Worm (Caenorhabditis elegans): ENCODE measurements around the gene F57G9.3.
A peak's percentile ranks its signal among the peaks of the same experiment; 100 is the strongest.

F57G9.3 gene

DNA sequence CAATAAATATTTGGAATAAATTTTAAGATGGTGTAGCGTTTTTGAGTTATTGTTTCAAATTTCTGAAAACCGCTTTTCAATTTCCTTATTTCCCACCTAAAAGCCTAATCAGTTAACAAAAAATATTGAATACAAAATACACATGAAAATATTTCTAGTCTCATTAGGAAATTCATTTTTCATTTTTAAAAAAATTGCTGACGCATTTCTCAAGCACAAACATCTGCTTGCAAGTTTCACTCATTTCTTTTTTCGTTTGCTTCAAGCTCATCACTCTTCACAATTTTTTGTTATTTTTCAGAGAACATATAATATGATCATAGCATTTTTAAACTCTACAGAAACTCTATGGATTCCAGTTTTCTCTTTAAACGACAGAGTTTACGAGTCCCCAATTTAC, 22.0 kb downstream of the F57G9.3 start, which contains the start of gene sre-41:
sre-41 (plus strand) TSS at position 301 of the 400 bp plus-strand sequence.
- TF ChIP-seq fkh-10 (GFP tag; optimal IDR thresholded peaks at IDR 0.05) = no peak
- TF ChIP-seq nhr-25 (tag; optimal IDR thresholded peaks at IDR 0.05) = no peak
- no peak for TF ChIP-seq eor-1 (tag; optimal IDR thresholded peaks at IDR 0.05)
- no peak for TF ChIP-seq daf-12 (tag; optimal IDR thresholded peaks at IDR 0.05)
- TF ChIP-seq ceh-28 (tag; optimal IDR thresholded peaks at IDR 0.05) = no peak
- no peak for TF ChIP-seq elt-3 (tag; optimal IDR thresholded peaks at IDR 0.05)
- no peak for TF ChIP-seq nfya-1 (tag; optimal IDR thresholded peaks at IDR 0.05; ENCODE audit: insufficient read depth)
- TF ChIP-seq nhr-11 (tag; optimal IDR thresholded peaks at IDR 0.05) = no peak
- TF ChIP-seq mdl-1 (tag; optimal IDR thresholded peaks at IDR 0.05) = no peak
- no peak for TF ChIP-seq elt-2 (tag; optimal IDR thresholded peaks at IDR 0.05)
- no peak for TF ChIP-seq ZK546.5 (tag; optimal IDR thresholded peaks at IDR 0.05)
- no peak for TF ChIP-seq nhr-28 (tag; optimal IDR thresholded peaks at IDR 0.05)
- no peak for TF ChIP-seq egl-27 (tag; optimal IDR thresholded peaks at IDR 0.05)
- TF ChIP-seq zag-1 (tag; optimal IDR thresholded peaks at IDR 0.05) = no peak
- no peak for TF ChIP-seq ama-1 (optimal IDR thresholded peaks at IDR 0.05)
- no peak for TF ChIP-seq snpc-4 (tag; optimal IDR thresholded peaks at IDR 0.05)

ce11 chrII:12387487-12387886, 22.5 kb downstream of the F57G9.3 start:
- TF ChIP-seq elt-1 (tag; optimal IDR thresholded peaks at IDR 0.05) (no peak), lin-15B (tag; optimal IDR thresholded peaks at IDR 0.05) (no peak), fkh-10 (GFP tag; optimal IDR thresholded peaks at IDR 0.05) (no peak), lin-39 (tag; optimal IDR thresholded peaks at IDR 0.05) (no peak)

- TF ChIP-seq ceh-9 (tag; optimal IDR thresholded peaks at IDR 0.05) (no peak), fkh-10 (GFP tag; optimal IDR thresholded peaks at IDR 0.05) (no peak), lin-39 (tag; optimal IDR thresholded peaks at IDR 0.05) (no peak), nhr-67 (tag; optimal IDR thresholded peaks at IDR 0.05) (no peak), lin-15B (tag; optimal IDR thresholded peaks at IDR 0.05) (no peak), nfya-1 (tag; optimal IDR thresholded peaks at IDR 0.05; ENCODE audit: insufficient read depth) (no peak), egl-27 (tag; optimal IDR thresholded peaks at IDR 0.05) (no peak), unc-39 (tag; optimal IDR thresholded peaks at IDR 0.05) (no peak), fkh-2 (tag; optimal IDR thresholded peaks at IDR 0.05) (no peak), elt-3 (tag; optimal IDR thresholded peaks at IDR 0.05) (no peak), nhr-12 (tag; optimal IDR thresholded peaks at IDR 0.05) (no peak), daf-12 (tag; optimal IDR thresholded peaks at IDR 0.05) (no peak), jun-1 (tag; optimal IDR thresholded peaks at IDR 0.05) (no peak), nhr-25 (tag; optimal IDR thresholded peaks at IDR 0.05) (no peak), R02D3.7 (tag; optimal IDR thresholded peaks at IDR 0.05) (no peak)
Observed at ce11 chrII:12386781-12387180, 23.2 kb downstream of the F57G9.3 start, which contains the start of gene sre-42. Gene sre-42 (minus strand): TSS chrII:12386881.

ce11 chrII:12385815-12386214, 24.2 kb downstream of the F57G9.3 start:
- TF ChIP-seq unc-62 (GFP tag; optimal IDR thresholded peaks at IDR 0.05) = no peak

- peak; percentile 46 for TF ChIP-seq hmg-11 (tag; optimal IDR thresholded peaks at IDR 0.05)
- TF ChIP-seq lin-15B (tag; optimal IDR thresholded peaks at IDR 0.05) = no peak
- TF ChIP-seq ztf-4 (tag; optimal IDR thresholded peaks at IDR 0.05) = no peak
- no peak for TF ChIP-seq nhr-76 (tag; optimal IDR thresholded peaks at IDR 0.05)
- no peak for TF ChIP-seq ceh-16 (tag; optimal IDR thresholded peaks at IDR 0.05)
- no peak for TF ChIP-seq nhr-25 (tag; optimal IDR thresholded peaks at IDR 0.05)
- no peak for TF ChIP-seq nhr-12 (tag; optimal IDR thresholded peaks at IDR 0.05)
- TF ChIP-seq fkh-10 (GFP tag; optimal IDR thresholded peaks at IDR 0.05) = peak; percentile 47
- peak; percentile 54 for TF ChIP-seq nfya-1 (tag; optimal IDR thresholded peaks at IDR 0.05; ENCODE audit: insufficient read depth)
- peak; percentile 38 for TF ChIP-seq lin-39 (tag; optimal IDR thresholded peaks at IDR 0.05)
- TF ChIP-seq tbx-2 (tag; optimal IDR thresholded peaks at IDR 0.05) = no peak
- TF ChIP-seq R02D3.7 (tag; optimal IDR thresholded peaks at IDR 0.05) = no peak
- TF ChIP-seq snpc-4 (tag; optimal IDR thresholded peaks at IDR 0.05) = peak; percentile 72
- no peak for TF ChIP-seq unc-39 (tag; optimal IDR thresholded peaks at IDR 0.05)
- no peak for TF ChIP-seq pha-4 (tag; optimal IDR thresholded peaks at IDR 0.05)
Observed at ce11 chrII:12382625-12383562, 27.1 kb downstream of the F57G9.3 start, which contains the start of gene btb-14. Gene btb-14 (plus strand): TSS chrII:12383463.

All from whole organism, L3 larva.